Fruit fly (Drosophila melanogaster): ENCODE results near the gene v.

DNA sequence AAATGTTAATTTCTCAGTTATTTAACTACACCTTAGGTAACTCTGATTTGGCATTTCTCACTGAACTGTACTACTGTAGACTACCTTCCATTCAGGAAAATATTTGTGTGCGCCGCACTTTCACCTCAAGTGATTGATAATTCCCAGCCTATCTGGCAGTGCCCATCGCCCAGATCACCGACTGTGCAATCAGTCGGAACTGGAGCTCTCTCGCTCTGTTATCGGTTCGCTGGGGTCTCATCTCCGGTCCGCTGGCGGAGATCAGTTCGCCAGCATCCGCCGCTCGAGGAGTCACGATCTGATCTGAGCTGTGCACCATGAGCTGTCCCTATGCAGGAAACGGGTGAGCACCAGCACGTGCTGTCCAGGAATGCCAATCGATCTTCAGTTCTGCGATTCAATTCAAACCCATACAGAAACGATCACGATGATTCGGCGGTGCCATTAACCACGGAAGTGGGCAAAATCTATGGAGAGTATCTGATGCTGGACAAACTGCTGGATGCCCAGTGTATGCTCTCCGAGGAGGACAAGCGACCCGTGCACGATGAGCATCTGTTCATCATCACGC, at the start of gene v:
- TF ChIP-seq CG6276 (GFP tag; optimal IDR thresholded peaks at IDR 0.05) = no peak
- no peak for TF ChIP-seq CG32006 (GFP tag; optimal IDR thresholded peaks at IDR 0.05)
- TF ChIP-seq lz (GFP tag; optimal IDR thresholded peaks at IDR 0.05) = no peak
- no peak for TF ChIP-seq fd59A (GFP tag; optimal IDR thresholded peaks at IDR 0.05)
- no peak for TF ChIP-seq fkh (GFP tag; optimal IDR thresholded peaks at IDR 0.05)
- TF ChIP-seq vri (GFP tag; optimal IDR thresholded peaks at IDR 0.05) = no peak
- TF ChIP-seq CG7368 (GFP tag; optimal IDR thresholded peaks at IDR 0.05) = no peak
- TF ChIP-seq CG34406 (GFP tag; optimal IDR thresholded peaks at IDR 0.05) = no peak
- no peak for TF ChIP-seq Sox15 (GFP tag; optimal IDR thresholded peaks at IDR 0.05)
- TF ChIP-seq Ets21C (GFP tag; optimal IDR thresholded peaks at IDR 0.05) = no peak
